Worm (Caenorhabditis elegans): ENCODE results near the gene grl-23.

The grl-23 gene

ce11 chrV:12541207-12541606 lies 35.5 kb downstream of the grl-23 start:
- TF ChIP-seq alr-1 (tag; optimal IDR thresholded peaks at IDR 0.05) (no peak), ceh-82 (tag; optimal IDR thresholded peaks at IDR 0.05) (no peak), Y55F3AM.14 (GFP tag; optimal IDR thresholded peaks at IDR 0.05) (no peak), mbf-1 (tag; optimal IDR thresholded peaks at IDR 0.05) (no peak)

- no peak for TF ChIP-seq gmeb-1 (tag; optimal IDR thresholded peaks at IDR 0.05)
- no peak for TF ChIP-seq R02D3.7 (tag; optimal IDR thresholded peaks at IDR 0.05)
- TF ChIP-seq nhr-77 (tag; optimal IDR thresholded peaks at IDR 0.05) = no peak
- TF ChIP-seq ztf-4 (tag; optimal IDR thresholded peaks at IDR 0.05) = no peak
- no peak for TF ChIP-seq ztf-1 (GFP tag; conservative IDR thresholded peaks at IDR 0.05)
- TF ChIP-seq nhr-23 (tag; optimal IDR thresholded peaks at IDR 0.05) = no peak
- TF ChIP-seq C34F6.9 (tag; optimal IDR thresholded peaks at IDR 0.05) = no peak
- TF ChIP-seq blmp-1 (tag; optimal IDR thresholded peaks at IDR 0.05; ENCODE audit: insufficient read depth) = no peak
- no peak for TF ChIP-seq dmd-4 (tag; optimal IDR thresholded peaks at IDR 0.05)
- TF ChIP-seq egl-27 (tag; optimal IDR thresholded peaks at IDR 0.05) = no peak
- TF ChIP-seq peb-1 (tag; optimal IDR thresholded peaks at IDR 0.05) = no peak
- no peak for TF ChIP-seq zag-1 (tag; optimal IDR thresholded peaks at IDR 0.05)
- TF ChIP-seq ztf-11 (tag; optimal IDR thresholded peaks at IDR 0.05) = no peak
- no peak for TF ChIP-seq crh-2 (tag; optimal IDR thresholded peaks at IDR 0.05)
- no peak for TF ChIP-seq ama-1 (optimal IDR thresholded peaks at IDR 0.05)
- no peak for TF ChIP-seq mdl-1 (tag; optimal IDR thresholded peaks at IDR 0.05)
- TF ChIP-seq nhr-129 (tag; optimal IDR thresholded peaks at IDR 0.05) = no peak
- no peak for TF ChIP-seq lin-11 (tag; optimal IDR thresholded peaks at IDR 0.05)
Measured at ce11 chrV:12540739-12541138, 36.0 kb downstream of the grl-23 start, which contains the start of gene F45D3.2. TSS of gene F45D3.2 (plus strand) at chrV:12541039.

ce11 chrV:12540018-12540417 lies 36.7 kb downstream of the grl-23 start:
- no peak for TF ChIP-seq C34F6.9 (tag; optimal IDR thresholded peaks at IDR 0.05)
- peak; percentile 46 for TF ChIP-seq unc-62 (GFP tag; optimal IDR thresholded peaks at IDR 0.05)
- peak; percentile 8 for TF ChIP-seq zag-1 (tag; optimal IDR thresholded peaks at IDR 0.05)
- peak; percentile 92 for TF ChIP-seq fos-1 (tag; optimal IDR thresholded peaks at IDR 0.05)

- TF ChIP-seq nhr-25 (tag; optimal IDR thresholded peaks at IDR 0.05) (no peak), ceh-82 (tag; optimal IDR thresholded peaks at IDR 0.05) (no peak), ceh-16 (tag; optimal IDR thresholded peaks at IDR 0.05) (no peak), nhr-12 (tag; optimal IDR thresholded peaks at IDR 0.05) (no peak), aly-2 (tag; optimal IDR thresholded peaks at IDR 0.05) (no peak), sma-9 (GFP tag; optimal IDR thresholded peaks at IDR 0.05) (peak; percentile 49), sma-9 (tag; optimal IDR thresholded peaks at IDR 0.05) (no peak), peb-1 (tag; optimal IDR thresholded peaks at IDR 0.05) (no peak), ztf-4 (tag; optimal IDR thresholded peaks at IDR 0.05) (no peak), unc-39 (tag; optimal IDR thresholded peaks at IDR 0.05) (no peak), nhr-129 (tag; optimal IDR thresholded peaks at IDR 0.05) (no peak), mdl-1 (tag; optimal IDR thresholded peaks at IDR 0.05) (no peak), Y55F3AM.14 (GFP tag; optimal IDR thresholded peaks at IDR 0.05) (peak; percentile 20), unc-62 (GFP tag; optimal IDR thresholded peaks at IDR 0.05) (no peak), lin-13 (GFP tag; optimal IDR thresholded peaks at IDR 0.05) (no peak), ztf-11 (tag; optimal IDR thresholded peaks at IDR 0.05) (no peak), elt-1 (tag; optimal IDR thresholded peaks at IDR 0.05) (peak; percentile 56), fos-1 (tag; optimal IDR thresholded peaks at IDR 0.05) (peak; percentile 23), gmeb-1 (tag; optimal IDR thresholded peaks at IDR 0.05) (no peak), nhr-77 (tag; optimal IDR thresholded peaks at IDR 0.05) (no peak), skn-1 (tag; optimal IDR thresholded peaks at IDR 0.05) (no peak), lsy-2 (tag; optimal IDR thresholded peaks at IDR 0.05) (peak in 1 of 2 experiments; percentile 44)
Measured at ce11 chrV:12538984-12539852, 37.5 kb downstream of the grl-23 start.

- TF ChIP-seq unc-55 (GFP tag; optimal IDR thresholded peaks at IDR 0.05) = no peak
- TF ChIP-seq aly-2 (tag; optimal IDR thresholded peaks at IDR 0.05) = no peak
- TF ChIP-seq ama-1 (optimal IDR thresholded peaks at IDR 0.05) = no peak
- no peak for TF ChIP-seq nhr-129 (tag; optimal IDR thresholded peaks at IDR 0.05)
- TF ChIP-seq nhr-6 (tag; optimal IDR thresholded peaks at IDR 0.05) = no peak
- no peak for TF ChIP-seq nhr-237 (tag; optimal IDR thresholded peaks at IDR 0.05)
- no peak for TF ChIP-seq snpc-4 (tag; optimal IDR thresholded peaks at IDR 0.05)
- TF ChIP-seq gmeb-1 (tag; optimal IDR thresholded peaks at IDR 0.05) = no peak
- TF ChIP-seq unc-62 (GFP tag; optimal IDR thresholded peaks at IDR 0.05) = no peak
- TF ChIP-seq nhr-25 (tag; optimal IDR thresholded peaks at IDR 0.05) = no peak
- TF ChIP-seq nhr-23 (tag; optimal IDR thresholded peaks at IDR 0.05) = no peak
- TF ChIP-seq elt-3 (tag; optimal IDR thresholded peaks at IDR 0.05) = no peak
- TF ChIP-seq alr-1 (tag; optimal IDR thresholded peaks at IDR 0.05) = no peak
- TF ChIP-seq lin-11 (tag; optimal IDR thresholded peaks at IDR 0.05) = no peak
- no peak for TF ChIP-seq peb-1 (tag; optimal IDR thresholded peaks at IDR 0.05)
- TF ChIP-seq sma-9 (GFP tag; optimal IDR thresholded peaks at IDR 0.05) = peak; percentile 63
- TF ChIP-seq sma-9 (tag; optimal IDR thresholded peaks at IDR 0.05) = no peak
- no peak for TF ChIP-seq nhr-77 (tag; optimal IDR thresholded peaks at IDR 0.05)
- TF ChIP-seq lin-13 (GFP tag; optimal IDR thresholded peaks at IDR 0.05) = no peak
- no peak for TF ChIP-seq nhr-12 (tag; optimal IDR thresholded peaks at IDR 0.05)
- peak; percentile 59 for TF ChIP-seq blmp-1 (tag; optimal IDR thresholded peaks at IDR 0.05; ENCODE audit: insufficient read depth)
- peak; percentile 32 for TF ChIP-seq fos-1 (tag; optimal IDR thresholded peaks at IDR 0.05)
- no peak for TF ChIP-seq elt-1 (tag; optimal IDR thresholded peaks at IDR 0.05)
- no peak for TF ChIP-seq ceh-16 (tag; optimal IDR thresholded peaks at IDR 0.05)
- TF ChIP-seq ztf-4 (tag; optimal IDR thresholded peaks at IDR 0.05) = no peak
- TF ChIP-seq ceh-82 (tag; optimal IDR thresholded peaks at IDR 0.05) = no peak
- TF ChIP-seq mbf-1 (tag; optimal IDR thresholded peaks at IDR 0.05) = no peak
- TF ChIP-seq egl-27 (tag; optimal IDR thresholded peaks at IDR 0.05) = peak; percentile 70
- TF ChIP-seq ztf-11 (tag; optimal IDR thresholded peaks at IDR 0.05) = no peak
Measured at ce11 chrV:12537505-12537904, 39.2 kb downstream of the grl-23 start.
